Fruit fly (Drosophila melanogaster): ENCODE data around the gene Blos2.

The Blos2 gene

dm6 chr3L:11041193-11041592, 20.2 kb upstream of the Blos2 start (continued):
- TF ChIP-seq pita (GFP tag; optimal IDR thresholded peaks at IDR 0.05) (peak; percentile 9), lab (GFP tag; optimal IDR thresholded peaks at IDR 0.05) (no peak), Chrac-16 (GFP tag; optimal IDR thresholded peaks at IDR 0.05) (no peak), stwl (tag; optimal IDR thresholded peaks at IDR 0.05) (peak; percentile 12), Hr51 (GFP tag; optimal IDR thresholded peaks at IDR 0.05) (no peak), C15 (GFP tag; IDR thresholded peaks at IDR 0.05) (no peak), pb (GFP tag; optimal IDR thresholded peaks at IDR 0.05) (no peak), odd (GFP tag; optimal IDR thresholded peaks at IDR 0.05) (no peak), CG14014 (GFP tag; IDR thresholded peaks at IDR 0.05) (no peak), Dek (tag; optimal IDR thresholded peaks at IDR 0.05) (no peak)

DNA sequence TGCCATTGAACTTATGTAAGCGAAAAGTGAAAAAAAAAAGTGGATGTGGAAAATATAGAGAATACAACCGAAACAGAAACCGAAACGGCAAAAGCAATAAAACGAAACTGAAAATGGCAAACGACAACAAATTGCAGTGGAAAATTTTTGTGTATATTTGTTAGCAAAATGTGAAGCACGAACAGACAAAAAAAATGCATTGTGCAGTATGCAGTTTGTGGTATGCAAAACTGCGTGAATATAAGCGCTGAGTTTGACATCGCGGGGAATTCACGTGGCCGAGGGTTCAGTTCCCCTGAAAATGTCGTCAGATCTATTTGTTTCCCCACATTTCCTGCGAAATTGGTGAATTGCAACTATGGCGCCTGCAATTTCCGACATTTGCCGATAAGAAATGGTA, 17.7 kb upstream of the Blos2 start:
- TF ChIP-seq CG18011 (GFP tag; optimal IDR thresholded peaks at IDR 0.05) (no peak), CG3838 (GFP tag; optimal IDR thresholded peaks at IDR 0.05) (no peak), CG16815 (GFP tag; optimal IDR thresholded peaks at IDR 0.05) (no peak), CG12942 (GFP tag; optimal IDR thresholded peaks at IDR 0.05) (no peak), stwl (tag; optimal IDR thresholded peaks at IDR 0.05) (no peak), CG17568 (GFP tag; optimal IDR thresholded peaks at IDR 0.05) (no peak), org-1 (GFP tag; optimal IDR thresholded peaks at IDR 0.05) (no peak), odd (GFP tag; optimal IDR thresholded peaks at IDR 0.05) (no peak), Dll (GFP tag; IDR thresholded peaks at IDR 0.05; ENCODE audit: partially characterized antibody) (no peak), sim (GFP tag; IDR thresholded peaks at IDR 0.05) (no peak), ab (GFP tag; optimal IDR thresholded peaks at IDR 0.05) (no peak), maf-S (GFP tag; optimal IDR thresholded peaks at IDR 0.05) (no peak)

DNA sequence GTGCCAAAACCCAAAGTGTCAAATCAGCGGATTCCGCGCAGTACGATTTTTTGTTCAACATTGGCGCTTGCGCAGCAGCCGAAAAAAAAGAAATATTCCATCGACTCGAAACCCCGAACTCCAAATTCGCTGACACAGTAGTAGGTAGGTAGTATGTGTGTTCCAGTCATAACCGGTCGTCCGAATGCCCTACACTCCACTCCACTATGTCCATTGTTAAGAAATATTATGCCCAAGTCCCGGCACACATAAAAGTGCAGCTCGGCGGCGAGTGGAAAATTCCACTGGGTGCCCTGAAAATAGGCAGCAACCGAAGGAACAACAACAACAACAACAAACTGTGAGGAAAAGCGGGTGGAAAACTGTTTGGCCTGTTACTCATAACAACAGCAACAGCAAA, 16.4 kb upstream of the Blos2 start:
- peak; percentile 16 for TF ChIP-seq CG33557 (GFP tag; optimal IDR thresholded peaks at IDR 0.05)
- TF ChIP-seq Usf (GFP tag; optimal IDR thresholded peaks at IDR 0.05), result no peak
- TF ChIP-seq Spps (tag; optimal IDR thresholded peaks at IDR 0.05), result no peak
- no peak for TF ChIP-seq Trl (optimal IDR thresholded peaks at IDR 0.05)
- no peak for TF ChIP-seq Trl (GFP tag; optimal IDR thresholded peaks at IDR 0.05)
- peak; percentile 97 for TF ChIP-seq CG10274 (GFP tag; optimal IDR thresholded peaks at IDR 0.05)
- peak; percentile 40 for TF ChIP-seq ewg (GFP tag; optimal IDR thresholded peaks at IDR 0.05)
- no peak for TF ChIP-seq CG3407 (GFP tag; optimal IDR thresholded peaks at IDR 0.05)
- no peak for TF ChIP-seq pan (optimal IDR thresholded peaks at IDR 0.05)
- TF ChIP-seq pan (GFP tag; optimal IDR thresholded peaks at IDR 0.05 in 1 of 2, IDR thresholded peaks at IDR 0.05 in 1 of 2), result peak in 1 of 2 experiments; percentile 31
- peak; percentile 54 for TF ChIP-seq Ets65A (GFP tag)
- TF ChIP-seq D19A (tag; optimal IDR thresholded peaks at IDR 0.05), result peak; percentile 79
- peak; percentile 64 for TF ChIP-seq kni (GFP tag; optimal IDR thresholded peaks at IDR 0.05)
- TF ChIP-seq chn (GFP tag; optimal IDR thresholded peaks at IDR 0.05), result peak; percentile 16
- no peak for TF ChIP-seq CG7271 (tag; optimal IDR thresholded peaks at IDR 0.05)
- peak; percentile 83 for TF ChIP-seq pros (GFP tag; optimal IDR thresholded peaks at IDR 0.05)
- no peak for TF ChIP-seq bbx (GFP tag; IDR thresholded peaks at IDR 0.05; ENCODE audit: partially characterized antibody)
- TF ChIP-seq Dip3 (GFP tag; optimal IDR thresholded peaks at IDR 0.05), result no peak
- peak; percentile 93; the same call in 2 of the 3 replicates for TF ChIP-seq CG2199 (GFP tag; IDR thresholded peaks at IDR 0.05)
- TF ChIP-seq fd96Cb (tag; optimal IDR thresholded peaks at IDR 0.05), result no peak
- no peak for TF ChIP-seq NC2β (GFP tag; optimal IDR thresholded peaks at IDR 0.05)
- TF ChIP-seq CG14860 (GFP tag; IDR thresholded peaks at IDR 0.05; ENCODE audit: partially characterized antibody), result no peak
- TF ChIP-seq vnd (GFP tag; IDR thresholded peaks at IDR 0.05; ENCODE audit: partially characterized antibody), result 0 out of 3 replicates have a peak, but pooled peaks have one; percentile 24
- TF ChIP-seq btn (GFP tag; optimal IDR thresholded peaks at IDR 0.05), result no peak
- TF ChIP-seq CG31224 (GFP tag; IDR thresholded peaks at IDR 0.05), result peak; percentile 30; the same call in 1 of the 2 replicates
- TF ChIP-seq Ravus (GFP tag; IDR thresholded peaks at IDR 0.05), result no peak
- peak; percentile 68 for TF ChIP-seq nerfin-1 (tag; optimal IDR thresholded peaks at IDR 0.05)
- peak; percentile 96 for TF ChIP-seq CG4360 (GFP tag; IDR thresholded peaks at IDR 0.05)
- peak; percentile 3 for TF ChIP-seq CG11504 (tag; optimal IDR thresholded peaks at IDR 0.05)
